Worm (Caenorhabditis elegans) whole organism, early embryonic: ENCODE data around the gene spk-1.

Experiments
- B0310.2 ChIP-seq: sonication (generic microtip); optimal IDR thresholded peaks from 2 replicates; lab custom pipeline; 2016; ENCODE audit warnings: mild to moderate bottlenecking, missing genetic modification characterization, missing compliant biosample characterization
- F13C5.2 ChIP-seq: sonication (generic microtip); optimal IDR thresholded peaks from 2 replicates; lab custom pipeline; 2017; ENCODE audit warnings: mild to moderate bottlenecking, missing genetic modification characterization, inconsistent platforms, missing compliant biosample characterization
- aly-1 ChIP-seq: sonication (generic microtip); optimal IDR thresholded peaks from 2 replicates; lab custom pipeline; 2016; ENCODE audit warnings: missing genetic modification characterization, missing compliant biosample characterization
- ama-1 ChIP-seq: fragments of 150-350 bp; optimal IDR thresholded peaks from 2 replicates; lab custom pipeline; 2014
- ceh-13 ChIP-seq: fragments of 200-800 bp; sonication (Bioruptor generic); optimal IDR thresholded peaks from 2 replicates; lab custom pipeline; 2018; ENCODE audit warnings: mild to moderate bottlenecking, missing genetic modification characterization, missing compliant biosample characterization
- ceh-36 ChIP-seq: sonication (generic microtip); optimal IDR thresholded peaks from 2 replicates; lab custom pipeline; 2016; ENCODE audit warnings: missing genetic modification characterization, inconsistent platforms, missing compliant biosample characterization
- ets-7 ChIP-seq: sonication (generic microtip); optimal IDR thresholded peaks from 2 replicates; lab custom pipeline; 2016; ENCODE audit warnings: missing genotype, missing genetic modification characterization, missing compliant biosample characterization
- flt-1 ChIP-seq: fragments of 200-800 bp; sonication (Bioruptor generic); IDR thresholded peaks from 2 replicates; pipeline ENCODE4 v1.3.6; 2022; ENCODE audit warnings: missing genetic modification characterization, missing compliant biosample characterization
- hmbx-1 ChIP-seq: sonication (generic microtip); optimal IDR thresholded peaks from 2 replicates; lab custom pipeline; 2016; ENCODE audit warnings: mild to moderate bottlenecking, missing genetic modification characterization, missing compliant biosample characterization
- hmg-4 ChIP-seq: fragments of 200-800 bp; sonication (Bioruptor generic); optimal IDR thresholded peaks from 2 replicates; lab custom pipeline; 2018; ENCODE audit warnings: mild to moderate bottlenecking, missing genetic modification characterization, missing compliant biosample characterization
- hnd-1 ChIP-seq: sonication (generic microtip); optimal IDR thresholded peaks from 2 replicates; lab custom pipeline; 2016; ENCODE audit warnings: missing genetic modification characterization, missing compliant biosample characterization
- pes-1 ChIP-seq: fragments of 200-800 bp; sonication (Bioruptor generic); IDR thresholded peaks from 2 replicates; pipeline ENCODE4 v1.3.6; 2022; ENCODE audit warnings: missing genetic modification reagents, missing genetic modification characterization, missing compliant biosample characterization
- scrt-1 ChIP-seq: fragments of 200-800 bp; sonication (Bioruptor generic); IDR thresholded peaks from 2 replicates; pipeline ENCODE4 v1.3.6; 2022; ENCODE audit warnings: missing genetic modification characterization, missing compliant biosample characterization
- sea-1 ChIP-seq: fragments of 200-800 bp; sonication (Bioruptor generic); conservative IDR thresholded peaks from 2 replicates; pipeline ENCODE4 v1.3.6; 2022; ENCODE audit warnings: missing genetic modification characterization, missing compliant biosample characterization
- tbx-11 ChIP-seq: fragments of 200-800 bp; sonication (Bioruptor generic); IDR thresholded peaks from 2 replicates; pipeline ENCODE4 v1.3.6; 2022; ENCODE audit warnings: missing genetic modification characterization, missing compliant biosample characterization
- tbx-37 ChIP-seq: fragments of 200-800 bp; sonication (Bioruptor generic); conservative IDR thresholded peaks from 2 replicates; pipeline ENCODE4 v1.3.6; 2022; ENCODE audit warnings: missing genetic modification reagents, missing genetic modification characterization, missing compliant biosample characterization
- tra-4 ChIP-seq: sonication (generic microtip); optimal IDR thresholded peaks from 2 replicates; lab custom pipeline; 2017; ENCODE audit warnings: missing genetic modification characterization, missing compliant biosample characterization

spk-1 gene

ce11 chrIII:9485373-9485772 is 29.0 kb downstream of the spk-1 start, which contains the start of gene bre-3:
Gene bre-3 (minus strand): TSS chrIII:9485473.
- TF ChIP-seq ets-7 (tag; lab: Kevin White, UChicago) = no peak
- TF ChIP-seq hmbx-1 = no peak
- TF ChIP-seq sea-1 (GFP tag; lab: Robert Waterston, UW) = no peak
- TF ChIP-seq F13C5.2 (tag; lab: Kevin White, UChicago) = no peak
- no peak for TF ChIP-seq tbx-37

- TF ChIP-seq pes-1 (GFP tag; lab: Robert Waterston, UW) (no peak), ets-7 (tag; lab: Kevin White, UChicago) (no peak), hnd-1 (no peak), ceh-36 (tag; lab: Kevin White, UChicago) (no peak), tbx-37 (no peak), flt-1 (GFP tag; lab: Robert Waterston, UW) (no peak), hmg-4 (GFP tag; lab: Kevin White, UChicago) (no peak), hmbx-1 (no peak), tra-4 (no peak), B0310.2 (no peak), aly-1 (tag; lab: Kevin White, UChicago) (no peak), sea-1 (GFP tag; lab: Robert Waterston, UW) (no peak)
These were observed 31.0 kb downstream of the spk-1 start for ce11 chrIII:9487454-9487853.

ce11 chrIII:9488027-9488426 is 31.6 kb downstream of the spk-1 start:
- TF ChIP-seq tra-4 (no peak), sea-1 (GFP tag; lab: Robert Waterston, UW) (no peak), ets-7 (tag; lab: Kevin White, UChicago) (no peak), hmg-4 (GFP tag; lab: Kevin White, UChicago) (no peak), scrt-1 (GFP tag; lab: Robert Waterston, UW) (no peak), hnd-1 (no peak), flt-1 (GFP tag; lab: Robert Waterston, UW) (no peak), ama-1 (lab: Kevin White, UChicago) (no peak), F13C5.2 (tag; lab: Kevin White, UChicago) (no peak), hmbx-1 (no peak), ceh-36 (tag; lab: Kevin White, UChicago) (no peak), tbx-37 (no peak)

- TF ChIP-seq F13C5.2 (tag; lab: Kevin White, UChicago) (no peak), flt-1 (GFP tag; lab: Robert Waterston, UW) (no peak), tbx-37 (no peak), sea-1 (GFP tag; lab: Robert Waterston, UW) (no peak), ceh-13 (GFP tag; lab: Kevin White, UChicago) (no peak), scrt-1 (GFP tag; lab: Robert Waterston, UW) (no peak), aly-1 (tag; lab: Kevin White, UChicago) (no peak), tra-4 (no peak), hmg-4 (GFP tag; lab: Kevin White, UChicago) (no peak), pes-1 (GFP tag; lab: Robert Waterston, UW) (no peak), ets-7 (tag; lab: Kevin White, UChicago) (no peak), hnd-1 (no peak), tbx-11 (no peak)
These were observed 32.0 kb downstream of the spk-1 start, which contains the start of gene nlp-36 for ce11 chrIII:9488431-9488830. Gene nlp-36 (plus strand): TSS chrIII:9488731.

- TF ChIP-seq aly-1 (tag; lab: Kevin White, UChicago) (no peak), ets-7 (tag; lab: Kevin White, UChicago) (no peak), ceh-13 (GFP tag; lab: Kevin White, UChicago) (no peak), B0310.2 (no peak), F13C5.2 (tag; lab: Kevin White, UChicago) (no peak), pes-1 (GFP tag; lab: Robert Waterston, UW) (no peak), tbx-37 (no peak), ceh-36 (tag; lab: Kevin White, UChicago) (no peak), ama-1 (lab: Kevin White, UChicago) (no peak), hmbx-1 (no peak), tra-4 (no peak)
These were observed 33.4 kb downstream of the spk-1 start for ce11 chrIII:9489798-9490197.

ce11 chrIII:9490783-9491547 is 34.6 kb downstream of the spk-1 start, which contains the start of the genes dars-1 and ctr-9:
Gene dars-1 (minus strand): TSS chrIII:9491215.
Gene ctr-9 (plus strand): TSS chrIII:9491396.
- TF ChIP-seq pes-1 (GFP tag; lab: Robert Waterston, UW) (no peak), hnd-1 (no peak), tra-4 (no peak), ceh-36 (tag; lab: Kevin White, UChicago) (no peak), aly-1 (tag; lab: Kevin White, UChicago) (no peak), F13C5.2 (tag; lab: Kevin White, UChicago) (no peak), hmbx-1 (no peak), sea-1 (GFP tag; lab: Robert Waterston, UW) (no peak), ceh-13 (GFP tag; lab: Kevin White, UChicago) (no peak), tbx-11 (no peak)

- TF ChIP-seq tbx-11 (no peak), ama-1 (lab: Kevin White, UChicago) (no peak), ceh-36 (tag; lab: Kevin White, UChicago) (no peak), F13C5.2 (tag; lab: Kevin White, UChicago) (no peak), hmg-4 (GFP tag; lab: Kevin White, UChicago) (no peak), hmbx-1 (no peak), aly-1 (tag; lab: Kevin White, UChicago) (no peak), flt-1 (GFP tag; lab: Robert Waterston, UW) (no peak), hnd-1 (no peak), sea-1 (GFP tag; lab: Robert Waterston, UW) (no peak), tra-4 (no peak), pes-1 (GFP tag; lab: Robert Waterston, UW) (no peak), tbx-37 (no peak), scrt-1 (GFP tag; lab: Robert Waterston, UW) (no peak), B0310.2 (no peak), ceh-13 (GFP tag; lab: Kevin White, UChicago) (no peak), ets-7 (tag; lab: Kevin White, UChicago) (no peak)
These were observed 37.8 kb downstream of the spk-1 start for ce11 chrIII:9494209-9494608.
